Fruit fly (Drosophila melanogaster) whole organism, embryonic: ENCODE measurements around the gene CG1965.
A peak's percentile ranks its signal among the peaks of the same experiment; 100 is the strongest.

Experiments used
- Adf1 ChIP-seq: fragments of 200-800 bp; sonication (Bioruptor generic); IDR thresholded peaks from 2 replicates; pipeline ENCODE4 v1.3.6; 2022; ENCODE audit warnings: missing biosample characterization, missing genetic modification characterization
- Atf3 ChIP-seq: fragments of 200-800 bp; sonication (Bioruptor generic); optimal IDR thresholded peaks from 3 replicates; lab custom pipeline; 2016; ENCODE audit warnings: missing biosample characterization, missing genetic modification characterization
- Bdp1 ChIP-seq: fragments of 200-800 bp; sonication (Bioruptor generic); optimal IDR thresholded peaks from 3 replicates; lab custom pipeline; 2016; ENCODE audit warnings: missing biosample characterization, missing genetic modification characterization
- BtbVII ChIP-seq: fragments of 200-800 bp; sonication (Bioruptor generic); optimal IDR thresholded peaks from 3 replicates; lab custom pipeline; 2017; ENCODE audit warnings: missing biosample characterization, mild to moderate bottlenecking, missing genetic modification characterization
- CG10321 ChIP-seq: fragments of 200-800 bp; sonication (Bioruptor generic); IDR thresholded peaks from 2 replicates; pipeline ENCODE4 v1.3.6; 2022; ENCODE audit warnings: missing biosample characterization, missing genetic modification characterization
- CG11723 ChIP-seq: fragments of 200-800 bp; sonication (Bioruptor generic); optimal IDR thresholded peaks from 2 replicates; lab custom pipeline; 2017; ENCODE audit warnings: missing biosample characterization, mild to moderate bottlenecking, missing genetic modification characterization
- CG12155 ChIP-seq: fragments of 200-800 bp; sonication (Bioruptor generic); optimal IDR thresholded peaks from 3 replicates; lab custom pipeline; 2016; ENCODE audit warnings: missing biosample characterization, missing genetic modification characterization
- CG17612 ChIP-seq: fragments of 200-800 bp; sonication (Bioruptor generic); IDR thresholded peaks from 2 replicates; pipeline ENCODE4 v1.3.6; 2022; ENCODE audit warnings: missing biosample characterization, missing genetic modification characterization
- CG17802 ChIP-seq: fragments of 200-800 bp; sonication (Bioruptor generic); optimal IDR thresholded peaks from 2 replicates; lab custom pipeline; 2018; ENCODE audit warnings: missing biosample characterization, mild to moderate bottlenecking, missing genetic modification characterization, moderate library complexity
- CG2889 ChIP-seq: fragments of 200-800 bp; sonication (Bioruptor generic); IDR thresholded peaks from 3 replicates; pipeline ENCODE4 v1.3.6; 2022; ENCODE audit warnings: missing biosample characterization, missing genetic modification characterization
- CG3163 ChIP-seq: fragments of 200-800 bp; sonication (Bioruptor generic); optimal IDR thresholded peaks from 3 replicates; lab custom pipeline; 2016; ENCODE audit warnings: missing biosample characterization, missing genetic modification characterization
- CG32532 ChIP-seq: fragments of 200-800 bp; sonication (Bioruptor generic); IDR thresholded peaks from 2 replicates; pipeline ENCODE4 v1.3.6; 2022; ENCODE audit warnings: missing biosample characterization, missing genetic modification characterization
- CG3995 ChIP-seq: fragments of 200-800 bp; sonication (Bioruptor generic); optimal IDR thresholded peaks from 3 replicates; lab custom pipeline; 2016; ENCODE audit warnings: missing biosample characterization, missing genetic modification characterization
- CG4282 ChIP-seq: fragments of 200-800 bp; sonication (Bioruptor generic); optimal IDR thresholded peaks from 2 replicates; lab custom pipeline; 2016; ENCODE audit warnings: missing biosample characterization, missing genetic modification characterization
- CG4617 ChIP-seq: fragments of 200-800 bp; sonication (Bioruptor generic); optimal IDR thresholded peaks from 3 replicates; lab custom pipeline; 2016; ENCODE audit warnings: missing biosample characterization, missing genetic modification characterization, borderline replicate concordance
- CG4707 ChIP-seq: fragments of 200-800 bp; sonication (Bioruptor generic); optimal IDR thresholded peaks from 2 replicates; lab custom pipeline; 2018; ENCODE audit warnings: missing biosample characterization, mild to moderate bottlenecking, missing genetic modification characterization, moderate library complexity
- CG8924 ChIP-seq: fragments of 200-800 bp; optimal IDR thresholded peaks from 3 replicates; lab custom pipeline; 2019; ENCODE audit warnings: missing biosample characterization, mild to moderate bottlenecking, missing genetic modification characterization, moderate library complexity
- CG9876 ChIP-seq: fragments of 200-800 bp; sonication (Bioruptor generic); optimal IDR thresholded peaks from 2 replicates; lab custom pipeline; 2016; ENCODE audit warnings: missing biosample characterization, missing genetic modification characterization
- CkIIα-i1 ChIP-seq: fragments of 200-800 bp; sonication (Bioruptor generic); IDR thresholded peaks from 2 replicates; pipeline ENCODE4 v1.3.6; 2022; ENCODE audit warnings: missing biosample characterization, missing genetic modification characterization
- Dbx ChIP-seq: fragments of 200-800 bp; sonication (Bioruptor generic); IDR thresholded peaks from 3 replicates; pipeline ENCODE4 v1.3.6; 2022; ENCODE audit warnings: missing biosample characterization, missing genetic modification characterization
- Deaf1 ChIP-seq: fragments of 200-800 bp; optimal IDR thresholded peaks from 3 replicates; lab custom pipeline; 2019; ENCODE audit warnings: missing biosample characterization, mild to moderate bottlenecking, missing genetic modification characterization, moderate library complexity
- Doc2 ChIP-seq: fragments of 200-800 bp; sonication (Bioruptor generic); IDR thresholded peaks from 2 replicates; pipeline ENCODE4 v1.3.6; 2022; ENCODE audit warnings: missing biosample characterization, missing genetic modification characterization
- ERR ChIP-seq: fragments of 200-800 bp; sonication (Bioruptor generic); optimal IDR thresholded peaks from 2 replicates; lab custom pipeline; 2016; ENCODE audit warnings: missing biosample characterization, missing genetic modification characterization
- Gug ChIP-seq: fragments of 200-800 bp; sonication (Bioruptor generic); IDR thresholded peaks from 4 replicates; pipeline ENCODE4 v1.3.6; 2022; ENCODE audit warnings: missing biosample characterization, missing genetic modification characterization
- HmgD ChIP-seq: fragments of 200-800 bp; sonication (Bioruptor generic); optimal IDR thresholded peaks from 3 replicates; lab custom pipeline; 2016; ENCODE audit warnings: missing biosample characterization, missing genetic modification characterization
- Oli ChIP-seq: fragments of 200-800 bp; sonication (Bioruptor generic); optimal IDR thresholded peaks from 2 replicates; lab custom pipeline; 2018; ENCODE audit warnings: missing biosample characterization, mild to moderate bottlenecking, missing genetic modification characterization, moderate library complexity
- TFAM ChIP-seq: fragments of 200-800 bp; sonication (Bioruptor generic); optimal IDR thresholded peaks from 2 replicates; lab custom pipeline; 2017; ENCODE audit warnings: missing biosample characterization, missing genetic modification characterization, inconsistent platforms
- Tbp ChIP-seq: fragments of >200 bp; optimal IDR thresholded peaks from 2 replicates; lab custom pipeline; 2018; ENCODE audit warnings: missing biosample characterization, missing genetic modification characterization
- ato ChIP-seq: fragments of 200-800 bp; sonication (Bioruptor generic); IDR thresholded peaks from 2 replicates; pipeline ENCODE4 v1.3.6; 2022; ENCODE audit warnings: missing biosample characterization, missing genetic modification characterization; ENCODE audit not compliant: partially characterized antibody
- bigmax ChIP-seq: fragments of 200-800 bp; sonication (Bioruptor generic); optimal IDR thresholded peaks from 2 replicates; lab custom pipeline; 2018; ENCODE audit warnings: missing biosample characterization, mild to moderate bottlenecking, missing genetic modification characterization
- chinmo ChIP-seq: fragments of 200-800 bp; sonication (Bioruptor generic); IDR thresholded peaks from 4 replicates; pipeline ENCODE4 v1.3.6; 2022; ENCODE audit warnings: missing biosample characterization, missing genetic modification characterization; ENCODE audit not compliant: partially characterized antibody
- chm ChIP-seq: fragments of 200-800 bp; sonication (Bioruptor generic); IDR thresholded peaks from 2 replicates; pipeline ENCODE4 v1.3.6; 2022; ENCODE audit warnings: missing biosample characterization, missing genetic modification characterization
- chn ChIP-seq: fragments of 200-800 bp; sonication (Bioruptor generic); optimal IDR thresholded peaks from 2 replicates; lab custom pipeline; 2016; ENCODE audit warnings: missing biosample characterization, missing genetic modification characterization
- dysf ChIP-seq: fragments of 200-800 bp; sonication (Bioruptor generic); IDR thresholded peaks from 3 replicates; pipeline ENCODE4 v1.3.6; 2022; ENCODE audit warnings: missing biosample characterization, missing genetic modification characterization
- exex ChIP-seq: fragments of 200-800 bp; sonication (Bioruptor generic); optimal IDR thresholded peaks from 4 replicates; lab custom pipeline; 2018; ENCODE audit warnings: missing biosample characterization, mild to moderate bottlenecking, missing genetic modification characterization, moderate library complexity
- fd3F ChIP-seq: fragments of 200-800 bp; sonication (Bioruptor generic); optimal IDR thresholded peaks from 2 replicates; lab custom pipeline; 2018; ENCODE audit warnings: missing biosample characterization, mild to moderate bottlenecking, missing genetic modification characterization, moderate library complexity
- gfzf ChIP-seq: fragments of 200-800 bp; sonication (Bioruptor generic); optimal IDR thresholded peaks from 2 replicates; lab custom pipeline; 2016; ENCODE audit warnings: missing biosample characterization, mild to moderate bottlenecking, missing genetic modification characterization, moderate library complexity
- hth ChIP-seq: fragments of >200 bp; optimal IDR thresholded peaks from 2 replicates; lab custom pipeline; 2017; ENCODE audit warnings: inconsistent platforms
- ind ChIP-seq: fragments of 200-800 bp; sonication (Bioruptor generic); optimal IDR thresholded peaks from 3 replicates; lab custom pipeline; 2016; ENCODE audit warnings: missing biosample characterization, missing genetic modification characterization
- knrl ChIP-seq: fragments of 200-800 bp; sonication (Bioruptor generic); IDR thresholded peaks from 3 replicates; pipeline ENCODE4 v1.3.6; 2022; ENCODE audit warnings: missing biosample characterization, missing genetic modification characterization; ENCODE audit not compliant: partially characterized antibody
- lola ChIP-seq, 3 experiments: fragments of >200 bp in 2 of 3; fragments of 200-800 bp in 1 of 3; sonication (Bioruptor generic) in 1 of 3; optimal IDR thresholded peaks; 2 replicates each; lab custom pipeline; 2017 to 2019; ENCODE audit warnings: missing biosample characterization in 3 of 3, missing genetic modification characterization in 3 of 3, mild to moderate bottlenecking in 1 of 3, moderate library complexity in 1 of 3
- org-1 ChIP-seq: fragments of 200-800 bp; sonication (Bioruptor generic); optimal IDR thresholded peaks from 2 replicates; lab custom pipeline; 2017; ENCODE audit warnings: missing biosample characterization, missing genetic modification characterization
- p53 ChIP-seq: fragments of 200-800 bp; sonication (Bioruptor generic); optimal IDR thresholded peaks from 2 replicates; lab custom pipeline; 2016; ENCODE audit warnings: missing biosample characterization, missing genetic modification characterization
- pita ChIP-seq: fragments of 200-800 bp; sonication (Bioruptor generic); optimal IDR thresholded peaks from 2 replicates; lab custom pipeline; 2017; ENCODE audit warnings: missing biosample characterization, mild to moderate bottlenecking, missing genetic modification characterization
- pnt ChIP-seq: fragments of 200-800 bp; sonication (Bioruptor generic); optimal IDR thresholded peaks from 3 replicates; lab custom pipeline; 2016; ENCODE audit warnings: missing biosample characterization, missing genetic modification characterization
- prd ChIP-seq, 3 experiments: fragments of >200 bp in 2 of 3; fragments of 200-800 bp in 1 of 3; sonication (Bioruptor generic) in 1 of 3; optimal IDR thresholded peaks in 2 of 3; IDR thresholded peaks in 1 of 3; 2 replicates in 2 of 3; 3 replicates in 1 of 3; pipeline versions ENCODE4 v1.3.6 to Lab custom; 2017 to 2022; ENCODE audit warnings: missing biosample characterization in 1 of 3, missing genetic modification characterization in 1 of 3
- rib ChIP-seq: fragments of 200-800 bp; sonication (Bioruptor generic); IDR thresholded peaks from 2 replicates; pipeline ENCODE4 v1.3.6; 2022; ENCODE audit warnings: missing biosample characterization, missing genetic modification characterization
- schlank ChIP-seq: fragments of 200-800 bp; sonication (Bioruptor generic); optimal IDR thresholded peaks from 2 replicates; lab custom pipeline; 2018; ENCODE audit warnings: missing biosample characterization, mild to moderate bottlenecking, missing genetic modification characterization
- seq ChIP-seq: fragments of 200-800 bp; sonication (Bioruptor generic); IDR thresholded peaks from 2 replicates; pipeline ENCODE4 v1.3.6; 2022; ENCODE audit warnings: missing biosample characterization, missing genetic modification characterization
- sima ChIP-seq: fragments of 200-800 bp; sonication (Bioruptor generic); optimal IDR thresholded peaks from 2 replicates; lab custom pipeline; 2016; ENCODE audit warnings: missing biosample characterization, missing genetic modification characterization
- unc-4 ChIP-seq: fragments of 200-800 bp; sonication (Bioruptor generic); IDR thresholded peaks from 2 replicates; pipeline ENCODE4 v1.3.6; 2022; ENCODE audit warnings: missing biosample characterization, missing genetic modification characterization; ENCODE audit not compliant: partially characterized antibody

Gene CG1965

DNA sequence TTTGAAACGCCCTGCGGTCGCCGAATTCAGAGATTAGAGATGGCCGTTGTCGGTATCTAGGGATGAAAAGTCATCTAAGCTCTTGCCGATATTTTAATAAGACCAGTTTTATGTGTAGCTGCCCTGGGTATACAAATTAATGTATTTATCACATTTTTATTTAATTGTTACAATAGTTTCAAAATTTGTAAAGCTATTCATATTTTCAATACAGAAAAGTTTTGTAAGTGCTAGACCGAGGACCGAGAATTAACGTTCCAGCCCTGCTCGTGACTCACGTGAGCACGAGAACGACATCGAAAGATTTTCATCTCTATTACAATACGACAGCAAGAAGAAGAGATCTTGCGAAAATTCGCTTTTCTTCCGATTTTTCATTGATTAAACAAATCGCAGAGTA is at the start of gene CG1965, which contains the start of gene CG1105 (continued):
- TF ChIP-seq schlank (tag; lab: Kevin White, UChicago) (peak; percentile 53), CG32532 (GFP tag; lab: Robert Waterston, UW) (peak; percentile 96), CG4707 (GFP tag; lab: Kevin White, UChicago) (peak; percentile 47), TFAM (GFP tag; lab: Kevin White, UChicago) (peak; percentile 15), CG10321 (GFP tag; lab: Robert Waterston, UW) (peak; percentile 67), chn (GFP tag; lab: Kevin White, UChicago) (peak; percentile 97), Doc2 (GFP tag; lab: Robert Waterston, UW) (peak; percentile 70; the same call in 1 of the 2 replicates), gfzf (GFP tag; lab: Kevin White, UChicago) (peak; percentile 58), lola (GFP tag; optimal IDR thresholded peaks at IDR 0.05; lab: Kevin White, UChicago) (peak in 1 of 3 experiments; percentile 93), CG3995 (GFP tag; lab: Kevin White, UChicago) (peak; percentile 66), prd (optimal IDR thresholded peaks at IDR 0.05; lab: Kevin White, UChicago) (no peak), prd (GFP tag; IDR thresholded peaks at IDR 0.05; lab: Robert Waterston, UW) (peak; percentile 97), CG8924 (peak; percentile 91), ERR (GFP tag; lab: Kevin White, UChicago) (peak; percentile 80), CG11723 (peak; percentile 83), bigmax (GFP tag; lab: Kevin White, UChicago) (no peak), Atf3 (GFP tag; lab: Kevin White, UChicago) (peak; percentile 88), sima (peak; percentile 74), CG2889 (peak; percentile 89), CG4617 (GFP tag; lab: Kevin White, UChicago) (peak; percentile 97), ato (peak; percentile 86), chinmo (GFP tag; lab: Robert Waterston, UW) (peak; percentile 91; the same call in 2 of the 4 replicates), unc-4 (peak; percentile 99), Oli (tag; lab: Kevin White, UChicago) (peak; percentile 80), HmgD (GFP tag; lab: Kevin White, UChicago) (peak; percentile 78), org-1 (peak; percentile 54), seq (GFP tag; lab: Robert Waterston, UW) (peak; percentile 66), Tbp (GFP tag; lab: Kevin White, UChicago) (no peak), Gug (GFP tag; lab: Robert Waterston, UW) (peak; percentile 94; the same call in 3 of the 4 replicates), pnt (GFP tag; lab: Kevin White, UChicago) (peak; percentile 94), fd3F (GFP tag; lab: Kevin White, UChicago) (peak; percentile 90), CG9876 (GFP tag; lab: Kevin White, UChicago) (peak; percentile 92), CG17802 (peak; percentile 62), hth (no peak), chm (peak; percentile 94), ind (GFP tag; lab: Kevin White, UChicago) (peak; percentile 97), CG3163 (GFP tag; lab: Kevin White, UChicago) (peak; percentile 76), p53 (GFP tag; lab: Kevin White, UChicago) (peak; percentile 82), Dbx (GFP tag; lab: Robert Waterston, UW) (peak; percentile 95), Deaf1 (tag; lab: Kevin White, UChicago) (peak; percentile 75), BtbVII (GFP tag; lab: Kevin White, UChicago) (peak; percentile 64), CG4282 (peak; percentile 76), exex (tag; lab: Kevin White, UChicago) (no peak), CG12155 (peak; percentile 94), Bdp1 (GFP tag; lab: Kevin White, UChicago) (peak; percentile 85), rib (GFP tag; lab: Robert Waterston, UW) (peak; percentile 92), knrl (GFP tag; lab: Robert Waterston, UW) (peak; percentile 100), CkIIα-i1 (GFP tag; lab: Robert Waterston, UW) (peak; percentile 52; the same call in 1 of the 2 replicates), dysf (peak; percentile 93), pita (no peak), CG17612 (GFP tag; lab: Robert Waterston, UW) (peak; percentile 72), Adf1 (peak; percentile 78)
